Fruit fly (Drosophila melanogaster) whole organism, prepupa: Measurements from ENCODE around the gene Nop56.

Source experiments
- CG10631 ChIP-seq: fragments of 200-800 bp; sonication (Bioruptor generic); optimal IDR thresholded peaks from 2 replicates; lab custom pipeline; 2016; ENCODE audit warnings: missing biosample characterization, missing genetic modification characterization
- CG10669 ChIP-seq: fragments of 200-800 bp; sonication (Bioruptor generic); optimal IDR thresholded peaks from 3 replicates; lab custom pipeline; 2018; ENCODE audit warnings: missing biosample characterization, mild to moderate bottlenecking, missing genetic modification characterization, moderate library complexity
- CG11294 ChIP-seq: fragments of 200-800 bp; sonication (Bioruptor generic); IDR thresholded peaks from 2 replicates; pipeline ENCODE4 v1.3.6; 2022; ENCODE audit warnings: missing biosample characterization, missing genetic modification characterization
- CG11762 ChIP-seq: fragments of 200-800 bp; sonication (Bioruptor generic); optimal IDR thresholded peaks from 3 replicates; lab custom pipeline; 2016; ENCODE audit warnings: missing biosample characterization, missing genetic modification characterization; ENCODE audit not compliant: insufficient read depth
- CG11902 ChIP-seq: fragments of 200-800 bp; sonication (Bioruptor generic); optimal IDR thresholded peaks from 3 replicates; lab custom pipeline; 2016; ENCODE audit warnings: missing biosample characterization, missing genetic modification characterization
- CG15336 ChIP-seq: fragments of 200-800 bp; sonication (Bioruptor generic); IDR thresholded peaks from 2 replicates; pipeline ENCODE4 v1.3.6; 2022; ENCODE audit warnings: missing biosample characterization, missing genetic modification characterization
- CG1621 ChIP-seq: fragments of 200-800 bp; sonication (Bioruptor generic); optimal IDR thresholded peaks from 3 replicates; lab custom pipeline; 2018; ENCODE audit warnings: missing biosample characterization, mild to moderate bottlenecking, missing genetic modification characterization
- CG3032 ChIP-seq: fragments of 200-800 bp; optimal IDR thresholded peaks from 2 replicates; lab custom pipeline; 2019; ENCODE audit warnings: missing biosample characterization, mild to moderate bottlenecking, missing genetic modification characterization, moderate library complexity
- CG31627 ChIP-seq: fragments of 200-800 bp; sonication (Bioruptor generic); optimal IDR thresholded peaks from 3 replicates; lab custom pipeline; 2016; ENCODE audit warnings: missing biosample characterization, missing genetic modification characterization
- CG32006 ChIP-seq: fragments of 200-800 bp; sonication (Bioruptor generic); optimal IDR thresholded peaks from 3 replicates; lab custom pipeline; 2017; ENCODE audit warnings: missing biosample characterization, mild to moderate bottlenecking, missing genetic modification characterization
- CG34406 ChIP-seq: fragments of 200-800 bp; sonication (Bioruptor generic); optimal IDR thresholded peaks from 3 replicates; lab custom pipeline; 2016; ENCODE audit warnings: missing biosample characterization, missing genetic modification characterization
- CG3919 ChIP-seq: fragments of 200-800 bp; sonication (Bioruptor generic); optimal IDR thresholded peaks from 3 replicates; lab custom pipeline; 2016; ENCODE audit warnings: missing biosample characterization, missing genetic modification characterization
- CG4318 ChIP-seq: fragments of 200-800 bp; sonication (Bioruptor generic); optimal IDR thresholded peaks from 3 replicates; lab custom pipeline; 2017; ENCODE audit warnings: missing biosample characterization, mild to moderate bottlenecking, missing genetic modification characterization
- CG6163 ChIP-seq: fragments of 200-800 bp; sonication (Bioruptor generic); IDR thresholded peaks from 3 replicates; pipeline ENCODE4 v1.3.6; 2022; ENCODE audit warnings: missing biosample characterization, missing genetic modification characterization
- CG6276 ChIP-seq: fragments of 200-800 bp; sonication (Bioruptor generic); optimal IDR thresholded peaks from 2 replicates; lab custom pipeline; 2017; ENCODE audit warnings: missing biosample characterization, mild to moderate bottlenecking, missing genetic modification characterization
- CG6792 ChIP-seq: fragments of 200-800 bp; sonication (Bioruptor generic); optimal IDR thresholded peaks from 3 replicates; lab custom pipeline; 2016; ENCODE audit warnings: missing biosample characterization, missing genetic modification characterization
- CG6808 ChIP-seq: fragments of 200-800 bp; sonication (Bioruptor generic); optimal IDR thresholded peaks from 3 replicates; lab custom pipeline; 2017; ENCODE audit warnings: missing biosample characterization, missing genetic modification characterization, mild to moderate bottlenecking, moderate library complexity, missing genetic modification reagents
- CG6854 ChIP-seq: fragments of 200-800 bp; sonication (Bioruptor generic); optimal IDR thresholded peaks from 2 replicates; lab custom pipeline; 2017; ENCODE audit warnings: missing biosample characterization, mild to moderate bottlenecking, missing genetic modification characterization
- CG7368 ChIP-seq: fragments of 200-800 bp; sonication (Bioruptor generic); optimal IDR thresholded peaks from 3 replicates; lab custom pipeline; 2016; ENCODE audit warnings: missing biosample characterization, missing genetic modification characterization
- CG8319 ChIP-seq: fragments of 200-800 bp; sonication (Bioruptor generic); optimal IDR thresholded peaks from 3 replicates; lab custom pipeline; 2016; ENCODE audit warnings: missing biosample characterization, missing genetic modification characterization
- CG8632 ChIP-seq: fragments of 200-800 bp; sonication (Bioruptor generic); optimal IDR thresholded peaks from 3 replicates; lab custom pipeline; 2016; ENCODE audit warnings: missing biosample characterization, missing genetic modification characterization
- Eip93F ChIP-seq: fragments of 200-800 bp; sonication (Bioruptor generic); optimal IDR thresholded peaks from 2 replicates; lab custom pipeline; 2016; ENCODE audit warnings: missing biosample characterization, mild to moderate bottlenecking, missing genetic modification characterization
- Ets21C ChIP-seq: fragments of 200-800 bp; sonication (Bioruptor generic); optimal IDR thresholded peaks from 3 replicates; lab custom pipeline; 2016; ENCODE audit warnings: missing biosample characterization, missing genetic modification characterization
- Ets96B ChIP-seq: fragments of 200-800 bp; optimal IDR thresholded peaks from 2 replicates; lab custom pipeline; 2019; ENCODE audit warnings: missing biosample characterization, mild to moderate bottlenecking, missing genetic modification characterization, moderate library complexity
- Hr38 ChIP-seq: sonication (Bioruptor generic); optimal IDR thresholded peaks from 2 replicates; lab custom pipeline; 2016; ENCODE audit warnings: missing biosample characterization, missing genetic modification characterization
- Hr39 ChIP-seq: fragments of 200-800 bp; sonication (Bioruptor generic); optimal IDR thresholded peaks from 2 replicates; lab custom pipeline; 2016; ENCODE audit warnings: missing biosample characterization, missing genetic modification characterization
- Hr4 ChIP-seq: fragments of 200-800 bp; sonication (Bioruptor generic); optimal IDR thresholded peaks from 3 replicates; lab custom pipeline; 2016; ENCODE audit warnings: missing biosample characterization, missing genetic modification characterization
- Lpt ChIP-seq: fragments of 200-800 bp; sonication (Bioruptor generic); optimal IDR thresholded peaks from 3 replicates; lab custom pipeline; 2016; ENCODE audit warnings: missing biosample characterization, missing genetic modification characterization
- OdsH ChIP-seq: fragments of 200-800 bp; sonication (Bioruptor generic); optimal IDR thresholded peaks from 3 replicates; lab custom pipeline; 2016; ENCODE audit warnings: missing biosample characterization, missing genetic modification characterization
- Smox ChIP-seq: fragments of 200-800 bp; sonication (Bioruptor generic); optimal IDR thresholded peaks from 3 replicates; lab custom pipeline; 2016; ENCODE audit warnings: missing biosample characterization, missing genetic modification characterization
- Sox102F ChIP-seq: fragments of 200-800 bp; sonication (Bioruptor generic); optimal IDR thresholded peaks from 2 replicates; lab custom pipeline; 2016; ENCODE audit warnings: missing biosample characterization, mild to moderate bottlenecking, missing genetic modification characterization
- Sox14 ChIP-seq: fragments of 200-800 bp; sonication (Bioruptor generic); optimal IDR thresholded peaks from 3 replicates; lab custom pipeline; 2016; ENCODE audit warnings: missing biosample characterization, missing genetic modification characterization
- achi ChIP-seq: fragments of 200-800 bp; sonication (Bioruptor generic); optimal IDR thresholded peaks from 3 replicates; lab custom pipeline; 2016; ENCODE audit warnings: missing biosample characterization, missing genetic modification characterization
- acj6 ChIP-seq: fragments of 200-800 bp; sonication (Bioruptor generic); optimal IDR thresholded peaks from 3 replicates; lab custom pipeline; 2016; ENCODE audit warnings: missing biosample characterization, missing genetic modification characterization
- cyc ChIP-seq: fragments of 200-800 bp; sonication (Bioruptor generic); optimal IDR thresholded peaks from 3 replicates; lab custom pipeline; 2016; ENCODE audit warnings: missing biosample characterization, missing genetic modification characterization
- dac ChIP-seq: fragments of 200-800 bp; sonication (Bioruptor generic); optimal IDR thresholded peaks from 2 replicates; lab custom pipeline; 2017; ENCODE audit warnings: missing biosample characterization, mild to moderate bottlenecking, missing genetic modification characterization
- eg ChIP-seq: fragments of 200-800 bp; sonication (Bioruptor generic); IDR thresholded peaks from 3 replicates; pipeline ENCODE4 v1.3.6; 2022; ENCODE audit warnings: missing biosample characterization, missing genetic modification characterization
- esn ChIP-seq: fragments of 200-800 bp; sonication (Bioruptor generic); optimal IDR thresholded peaks from 2 replicates; lab custom pipeline; 2016; ENCODE audit warnings: missing biosample characterization, mild to moderate bottlenecking, missing genetic modification characterization, moderate library complexity
- fd59A ChIP-seq: fragments of 200-800 bp; sonication (Bioruptor generic); optimal IDR thresholded peaks from 2 replicates; lab custom pipeline; 2017; ENCODE audit warnings: missing biosample characterization, mild to moderate bottlenecking, missing genetic modification characterization, missing genetic modification reagents
- fd85E ChIP-seq: fragments of 200-800 bp; sonication (Bioruptor generic); optimal IDR thresholded peaks from 3 replicates; lab custom pipeline; 2016; ENCODE audit warnings: missing biosample characterization, missing genetic modification characterization
- fkh ChIP-seq: fragments of 200-800 bp; sonication (Bioruptor generic); optimal IDR thresholded peaks from 3 replicates; lab custom pipeline; 2017; ENCODE audit warnings: missing biosample characterization, mild to moderate bottlenecking, missing genetic modification characterization, moderate library complexity
- lz ChIP-seq: fragments of 200-800 bp; sonication (Bioruptor generic); optimal IDR thresholded peaks from 3 replicates; lab custom pipeline; 2016; ENCODE audit warnings: missing biosample characterization, missing genetic modification characterization
- net ChIP-seq: fragments of 200-800 bp; sonication (Bioruptor generic); optimal IDR thresholded peaks from 3 replicates; lab custom pipeline; 2016; ENCODE audit warnings: missing biosample characterization, missing genetic modification characterization
- pdm3 ChIP-seq: fragments of 200-800 bp; sonication (Bioruptor generic); optimal IDR thresholded peaks from 3 replicates; lab custom pipeline; 2016; ENCODE audit warnings: missing biosample characterization, missing genetic modification characterization
- salr ChIP-seq, 2 experiments: fragments of 200-800 bp; sonication (Bioruptor generic); optimal IDR thresholded peaks; 3 replicates each; lab custom pipeline; 2016 to 2018; ENCODE audit warnings: missing biosample characterization in 2 of 2, missing genetic modification characterization in 2 of 2, mild to moderate bottlenecking in 1 of 2
- svp ChIP-seq: fragments of 200-800 bp; sonication (Bioruptor generic); peaks from one replicate; lab custom pipeline; 2016; ENCODE audit warnings: missing biosample characterization, missing genetic modification characterization
- topi ChIP-seq: fragments of 200-800 bp; sonication (Bioruptor generic); optimal IDR thresholded peaks from 3 replicates; lab custom pipeline; 2016; ENCODE audit warnings: missing biosample characterization, missing genetic modification characterization
- vri ChIP-seq: fragments of 200-800 bp; sonication (Bioruptor generic); optimal IDR thresholded peaks from 3 replicates; lab custom pipeline; 2016; ENCODE audit warnings: missing biosample characterization, mild to moderate bottlenecking, missing genetic modification characterization

Nop56 gene

DNA sequence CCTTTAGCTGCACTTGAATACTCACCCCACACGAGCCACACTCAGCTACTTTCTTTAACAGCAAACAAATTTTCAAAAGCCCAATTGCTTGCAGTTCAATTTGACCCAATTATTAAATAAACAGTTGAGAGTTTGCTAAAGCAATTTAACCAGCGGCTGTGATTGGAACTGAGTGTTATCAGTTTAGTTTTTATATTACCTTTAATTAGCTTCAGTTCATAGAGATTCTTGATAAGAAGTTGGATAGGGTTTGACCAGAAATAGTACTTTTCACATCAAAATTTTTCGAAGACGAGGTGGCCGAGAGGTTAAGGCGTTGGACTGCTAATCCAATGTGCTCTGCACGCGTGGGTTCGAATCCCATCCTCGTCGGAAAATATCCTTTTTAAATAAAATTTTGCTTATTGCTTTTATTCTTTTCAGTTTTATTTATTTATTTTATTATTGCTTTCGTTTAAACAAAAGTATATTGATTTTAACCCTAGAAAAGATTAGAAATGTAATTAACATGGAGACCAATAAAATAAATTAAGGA is 24.6 kb downstream of the Nop56 start:
- TF ChIP-seq fkh (GFP tag; lab: Kevin White, UChicago) (peak; percentile 18), CG11762 (GFP tag; lab: Kevin White, UChicago) (no peak), CG6276 (no peak), Ets21C (GFP tag; lab: Kevin White, UChicago) (no peak), CG6792 (GFP tag; lab: Kevin White, UChicago) (no peak), Sox102F (GFP tag; lab: Kevin White, UChicago) (no peak), CG4318 (GFP tag; lab: Kevin White, UChicago) (no peak)
- TF ChIP-seq, all 60 proteins: peak for 1

dm6 chr3R:22395409-22396178 is 25.3 kb downstream of the Nop56 start:
- TF ChIP-seq svp (GFP tag; lab: Kevin White, UChicago) (no peak), Sox14 (no peak), OdsH (GFP tag; lab: Kevin White, UChicago) (no peak), Ets96B (no peak), CG11762 (GFP tag; lab: Kevin White, UChicago) (no peak), CG11294 (GFP tag; lab: Robert Waterston, UW) (no peak), CG10669 (GFP tag; lab: Kevin White, UChicago) (no peak), Smox (no peak), acj6 (GFP tag; lab: Kevin White, UChicago) (no peak), CG4318 (GFP tag; lab: Kevin White, UChicago) (peak; percentile 27), CG6808 (no peak), Eip93F (no peak), eg (GFP tag; lab: Robert Waterston, UW) (no peak), CG6854 (no peak), salr (GFP tag; optimal IDR thresholded peaks at IDR 0.05; lab: Kevin White, UChicago) (no peak), CG11902 (no peak), fd59A (GFP tag; lab: Kevin White, UChicago) (no peak), achi (GFP tag; lab: Kevin White, UChicago) (peak; percentile 14), CG8632 (GFP tag; lab: Kevin White, UChicago) (no peak), CG6276 (no peak), CG3032 (tag; lab: Kevin White, UChicago) (no peak), CG34406 (GFP tag; lab: Kevin White, UChicago) (no peak), topi (GFP tag; lab: Kevin White, UChicago) (no peak), cyc (no peak), Hr38 (GFP tag; lab: Kevin White, UChicago) (no peak), CG6163 (GFP tag; lab: Robert Waterston, UW) (0 out of 3 replicates have a peak, but pooled peaks have one; percentile 24), esn (no peak), CG7368 (GFP tag; lab: Kevin White, UChicago) (no peak), dac (GFP tag; lab: Kevin White, UChicago) (no peak), CG6792 (GFP tag; lab: Kevin White, UChicago) (no peak), net (GFP tag; lab: Kevin White, UChicago) (no peak), CG3919 (peak; percentile 19), Hr4 (GFP tag; lab: Kevin White, UChicago) (peak; percentile 45), lz (GFP tag; lab: Kevin White, UChicago) (no peak), CG1621 (tag; lab: Kevin White, UChicago) (no peak), fd85E (GFP tag; lab: Kevin White, UChicago) (no peak), CG8319 (GFP tag; lab: Kevin White, UChicago) (no peak), CG32006 (GFP tag; lab: Kevin White, UChicago) (peak; percentile 58), Lpt (GFP tag; lab: Kevin White, UChicago) (peak; percentile 5), CG31627 (GFP tag; lab: Kevin White, UChicago) (no peak), CG15336 (GFP tag; lab: Robert Waterston, UW) (0 out of 2 replicates have a peak, but pooled peaks have one; percentile 15), vri (GFP tag; lab: Kevin White, UChicago) (no peak), Hr39 (GFP tag; lab: Kevin White, UChicago) (no peak), pdm3 (peak; percentile 18), Sox102F (GFP tag; lab: Kevin White, UChicago) (no peak), CG10631 (GFP tag; lab: Kevin White, UChicago) (no peak)
